Fruit fly (Drosophila melanogaster): ENCODE measurements around the gene CG3473.

DNA sequence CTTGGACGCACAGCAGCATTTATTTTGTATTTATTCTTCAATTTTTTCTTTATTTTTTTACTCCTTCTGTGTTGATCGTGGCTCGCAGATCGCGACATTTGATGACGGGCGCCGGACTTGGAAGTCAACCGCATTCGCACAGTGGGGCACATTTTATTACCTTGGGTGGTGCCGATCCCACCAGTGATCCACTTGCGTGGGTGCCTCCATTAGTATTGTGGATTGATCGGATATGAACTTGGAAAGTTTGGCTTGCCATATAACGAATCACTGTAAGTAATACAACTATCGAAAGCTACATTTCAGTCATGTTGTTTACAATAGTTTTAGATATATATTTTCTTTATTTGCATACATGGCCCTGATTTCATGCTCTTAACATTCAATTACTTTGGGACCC, 47.2 kb downstream of the CG3473 start:
- TF ChIP-seq CG8478 (optimal IDR thresholded peaks at IDR 0.05) (no peak), CTCF (optimal IDR thresholded peaks at IDR 0.05) (no peak)
